Comparison of ENCODE assay signal across 1 fruit fly cellular context in genomic region chrX:11716731-11717326, dm6.
A peak's percentile ranks its signal among the peaks of the same experiment; 100 is the strongest.
TF ChIP-seq lines count a peak whose summit lies in the region.

Gene prtp, plus strand, starts transcription at chrX:11716756.

TF ChIP-seq in whole organism, embryonic, 481 proteins besides CTCF, POLR2A, EP300 and RAD21 (continued from another document and continues in another):
- TF ChIP-seq twi (tag; optimal IDR thresholded peaks at IDR 0.05; lab: Kevin White, UChicago) (no peak), Fer1 (GFP tag; optimal IDR thresholded peaks at IDR 0.05; lab: Kevin White, UChicago) (no peak), br (optimal IDR thresholded peaks at IDR 0.05; lab: Kevin White, UChicago) (no peak), ab (GFP tag; optimal IDR thresholded peaks at IDR 0.05; lab: Kevin White, UChicago) (no peak), Hmx (GFP tag; optimal IDR thresholded peaks at IDR 0.05; lab: Kevin White, UChicago) (no peak), fd3F (GFP tag; optimal IDR thresholded peaks at IDR 0.05; lab: Kevin White, UChicago) (no peak), C15 (GFP tag; IDR thresholded peaks at IDR 0.05; lab: Robert Waterston, UW) (no peak), lilli (GFP tag; optimal IDR thresholded peaks at IDR 0.05; lab: Kevin White, UChicago) (peak; percentile 6), lola (GFP tag; optimal IDR thresholded peaks at IDR 0.05; lab: Kevin White, UChicago) (no peak), CG31388 (GFP tag; optimal IDR thresholded peaks at IDR 0.05; lab: Kevin White, UChicago) (no peak), sens-2 (GFP tag; IDR thresholded peaks at IDR 0.05; lab: Robert Waterston, UW) (no peak), CG2678 (tag; optimal IDR thresholded peaks at IDR 0.05; lab: Kevin White, UChicago) (no peak), Ptx1 (GFP tag; IDR thresholded peaks at IDR 0.05; lab: Robert Waterston, UW) (0 out of 2 replicates have a peak, but pooled peaks have one; percentile 38), trem (tag; optimal IDR thresholded peaks at IDR 0.05; lab: Kevin White, UChicago) (peak; percentile 53), corto (GFP tag; optimal IDR thresholded peaks at IDR 0.05; lab: Kevin White, UChicago) (peak; percentile 37), CG4282 (GFP tag; optimal IDR thresholded peaks at IDR 0.05; lab: Kevin White, UChicago) (no peak), grn (GFP tag; optimal IDR thresholded peaks at IDR 0.05; lab: Kevin White, UChicago) (no peak), CG12942 (GFP tag; optimal IDR thresholded peaks at IDR 0.05; lab: Kevin White, UChicago) (no peak), CG2712 (tag; optimal IDR thresholded peaks at IDR 0.05; lab: Kevin White, UChicago) (peak; percentile 27), grau (tag; optimal IDR thresholded peaks at IDR 0.05; lab: Kevin White, UChicago) (no peak), ftz-f1 (GFP tag; optimal IDR thresholded peaks at IDR 0.05; lab: Kevin White, UChicago) (no peak), zf30C (GFP tag; optimal IDR thresholded peaks at IDR 0.05; lab: Kevin White, UChicago) (no peak), CG4360 (GFP tag; IDR thresholded peaks at IDR 0.05; lab: Robert Waterston, UW) (no peak), Gsc (GFP tag; IDR thresholded peaks at IDR 0.05; lab: Robert Waterston, UW) (no peak), sqz (GFP tag; optimal IDR thresholded peaks at IDR 0.05; lab: Kevin White, UChicago) (no peak), CG9609 (GFP tag; optimal IDR thresholded peaks at IDR 0.05; lab: Kevin White, UChicago) (no peak), Trl (optimal IDR thresholded peaks at IDR 0.05; lab: Kevin White, UChicago) (no peak), Trl (GFP tag; optimal IDR thresholded peaks at IDR 0.05; lab: Kevin White, UChicago) (no peak), CG17361 (GFP tag; IDR thresholded peaks at IDR 0.05; lab: Robert Waterston, UW) (no peak), PHDP (tag; optimal IDR thresholded peaks at IDR 0.05; lab: Kevin White, UChicago) (no peak), ash1 (GFP tag; optimal IDR thresholded peaks at IDR 0.05; lab: Kevin White, UChicago) (no peak), CG16863 (GFP tag; optimal IDR thresholded peaks at IDR 0.05; lab: Kevin White, UChicago) (no peak), Vsx1 (GFP tag; optimal IDR thresholded peaks at IDR 0.05; lab: Kevin White, UChicago) (no peak), D19B (GFP tag; optimal IDR thresholded peaks at IDR 0.05; lab: Kevin White, UChicago) (no peak), CG10462 (GFP tag; optimal IDR thresholded peaks at IDR 0.05; lab: Kevin White, UChicago) (no peak), CG4404 (GFP tag; IDR thresholded peaks at IDR 0.05; lab: Robert Waterston, UW) (no peak), CG18764 (GFP tag; optimal IDR thresholded peaks at IDR 0.05; lab: Kevin White, UChicago) (no peak), al (GFP tag; IDR thresholded peaks at IDR 0.05; lab: Robert Waterston, UW) (no peak), Deaf1 (tag; optimal IDR thresholded peaks at IDR 0.05; lab: Kevin White, UChicago) (no peak), CG15479 (GFP tag; optimal IDR thresholded peaks at IDR 0.05; lab: Kevin White, UChicago) (no peak), chif (GFP tag; optimal IDR thresholded peaks at IDR 0.05; lab: Kevin White, UChicago) (no peak), Dfd (GFP tag; optimal IDR thresholded peaks at IDR 0.05; lab: Kevin White, UChicago) (no peak), CG17612 (GFP tag; IDR thresholded peaks at IDR 0.05; lab: Robert Waterston, UW) (no peak), CG1647 (GFP tag; optimal IDR thresholded peaks at IDR 0.05; lab: Kevin White, UChicago) (no peak), gfzf (GFP tag; optimal IDR thresholded peaks at IDR 0.05; lab: Kevin White, UChicago) (no peak), croc (GFP tag; conservative IDR thresholded peaks at IDR 0.05; lab: Robert Waterston, UW) (no peak), Stat92E (GFP tag; optimal IDR thresholded peaks at IDR 0.05; lab: Kevin White, UChicago) (no peak), jigr1 (GFP tag; IDR thresholded peaks at IDR 0.05; lab: Robert Waterston, UW) (no peak), kay (GFP tag; optimal IDR thresholded peaks at IDR 0.05; lab: Kevin White, UChicago) (no peak), CG9876 (GFP tag; optimal IDR thresholded peaks at IDR 0.05; lab: Kevin White, UChicago) (no peak), yki (optimal IDR thresholded peaks at IDR 0.05; lab: Kevin White, UChicago) (no peak), klu (GFP tag; IDR thresholded peaks at IDR 0.05; lab: Robert Waterston, UW) (no peak), crc (GFP tag; optimal IDR thresholded peaks at IDR 0.05; lab: Kevin White, UChicago) (no peak), CG33213 (GFP tag; optimal IDR thresholded peaks at IDR 0.05; lab: Kevin White, UChicago) (no peak), CG2889 (GFP tag; IDR thresholded peaks at IDR 0.05; lab: Robert Waterston, UW) (no peak), CG10321 (GFP tag; IDR thresholded peaks at IDR 0.05; lab: Robert Waterston, UW) (no peak), CG15601 (tag; optimal IDR thresholded peaks at IDR 0.05; lab: Kevin White, UChicago) (peak; percentile 25), luna (GFP tag; optimal IDR thresholded peaks at IDR 0.05; lab: Kevin White, UChicago) (no peak), bcd (GFP tag; optimal IDR thresholded peaks at IDR 0.05; lab: Kevin White, UChicago) (no peak), CG7745 (tag; optimal IDR thresholded peaks at IDR 0.05; lab: Kevin White, UChicago) (no peak), vfl (GFP tag; optimal IDR thresholded peaks at IDR 0.05; lab: Kevin White, UChicago) (no peak), CG30020 (tag; optimal IDR thresholded peaks at IDR 0.05; lab: Kevin White, UChicago) (no peak), Ada2b (GFP tag; IDR thresholded peaks at IDR 0.05; lab: Robert Waterston, UW) (no peak), CG14667 (GFP tag; IDR thresholded peaks at IDR 0.05; lab: Robert Waterston, UW) (no peak), CG5180 (GFP tag; optimal IDR thresholded peaks at IDR 0.05; lab: Kevin White, UChicago) (no peak), tap (tag; optimal IDR thresholded peaks at IDR 0.05; lab: Kevin White, UChicago) (no peak), CG2129 (GFP tag; IDR thresholded peaks at IDR 0.05; lab: Robert Waterston, UW; ENCODE audit: partially characterized antibody) (no peak), gem (tag; optimal IDR thresholded peaks at IDR 0.05; lab: Kevin White, UChicago) (peak; percentile 38), pzg (GFP tag; optimal IDR thresholded peaks at IDR 0.05; lab: Kevin White, UChicago) (peak; percentile 67), lbe (GFP tag; optimal IDR thresholded peaks at IDR 0.05; lab: Kevin White, UChicago) (peak; percentile 48), dmrt99B (tag; optimal IDR thresholded peaks at IDR 0.05; lab: Kevin White, UChicago) (no peak), CG12236 (GFP tag; optimal IDR thresholded peaks at IDR 0.05; lab: Kevin White, UChicago) (no peak), H15 (GFP tag; IDR thresholded peaks at IDR 0.05; lab: Robert Waterston, UW) (no peak), HHEX (GFP tag; optimal IDR thresholded peaks at IDR 0.05; lab: Kevin White, UChicago) (no peak), bigmax (GFP tag; optimal IDR thresholded peaks at IDR 0.05; lab: Kevin White, UChicago) (no peak), ro (GFP tag; IDR thresholded peaks at IDR 0.05; lab: Robert Waterston, UW) (no peak), CG14050 (GFP tag; IDR thresholded peaks at IDR 0.05; lab: Robert Waterston, UW) (no peak), peb (GFP tag; IDR thresholded peaks at IDR 0.05; lab: Robert Waterston, UW) (no peak), CG4617 (GFP tag; optimal IDR thresholded peaks at IDR 0.05; lab: Kevin White, UChicago; ENCODE audit: borderline replicate concordance) (no peak), ttk (GFP tag; IDR thresholded peaks at IDR 0.05; lab: Robert Waterston, UW) (no peak), vnd (GFP tag; IDR thresholded peaks at IDR 0.05; lab: Robert Waterston, UW; ENCODE audit: partially characterized antibody) (no peak), CG30403 (GFP tag; optimal IDR thresholded peaks at IDR 0.05; lab: Kevin White, UChicago) (no peak), CG2202 (tag; optimal IDR thresholded peaks at IDR 0.05; lab: Kevin White, UChicago) (no peak), CG8359 (GFP tag; optimal IDR thresholded peaks at IDR 0.05; lab: Kevin White, UChicago; ENCODE audit: borderline replicate concordance) (no peak), CG31365 (tag; optimal IDR thresholded peaks at IDR 0.05; lab: Kevin White, UChicago) (no peak), CG16813 (GFP tag; IDR thresholded peaks at IDR 0.05; lab: Robert Waterston, UW; ENCODE audit: partially characterized antibody) (peak; percentile 40), Mad (GFP tag; optimal IDR thresholded peaks at IDR 0.05; lab: Kevin White, UChicago) (no peak), CG8944 (GFP tag; optimal IDR thresholded peaks at IDR 0.05; lab: Kevin White, UChicago) (no peak), Nf-YC (tag; optimal IDR thresholded peaks at IDR 0.05; lab: Kevin White, UChicago) (no peak), CG7963 (GFP tag; IDR thresholded peaks at IDR 0.05; lab: Robert Waterston, UW; ENCODE audit: partially characterized antibody) (no peak), ap (GFP tag; IDR thresholded peaks at IDR 0.05; lab: Robert Waterston, UW) (no peak), NfI (GFP tag; optimal IDR thresholded peaks at IDR 0.05; lab: Kevin White, UChicago) (no peak), CG13296 (GFP tag; optimal IDR thresholded peaks at IDR 0.05; lab: Kevin White, UChicago) (no peak), nom (GFP tag; optimal IDR thresholded peaks at IDR 0.05; lab: Kevin White, UChicago) (no peak), dmrt11E (tag; optimal IDR thresholded peaks at IDR 0.05; lab: Kevin White, UChicago) (no peak), Jarid2 (GFP tag; optimal IDR thresholded peaks at IDR 0.05; lab: Kevin White, UChicago) (no peak), h (optimal IDR thresholded peaks at IDR 0.05; lab: Kevin White, UChicago) (no peak), CG4820 (GFP tag; optimal IDR thresholded peaks at IDR 0.05; lab: Kevin White, UChicago) (no peak), jumu (GFP tag; optimal IDR thresholded peaks at IDR 0.05; lab: Kevin White, UChicago) (no peak), toy (GFP tag; IDR thresholded peaks at IDR 0.05; lab: Robert Waterston, UW) (no peak), CG17568 (GFP tag; optimal IDR thresholded peaks at IDR 0.05; lab: Kevin White, UChicago) (no peak), cas (GFP tag; IDR thresholded peaks at IDR 0.05; lab: Robert Waterston, UW) (no peak), Hr51 (GFP tag; optimal IDR thresholded peaks at IDR 0.05; lab: Kevin White, UChicago) (no peak), CG34422 (GFP tag; IDR thresholded peaks at IDR 0.05; lab: Robert Waterston, UW) (no peak), Rfx (GFP tag; IDR thresholded peaks at IDR 0.05; lab: Robert Waterston, UW) (no peak), Taf1 (GFP tag; IDR thresholded peaks at IDR 0.05; lab: Robert Waterston, UW) (no peak), slbo (GFP tag; IDR thresholded peaks at IDR 0.05; lab: Robert Waterston, UW) (0 out of 2 replicates have a peak, but pooled peaks have one; percentile 3), bbx (GFP tag; IDR thresholded peaks at IDR 0.05; lab: Robert Waterston, UW; ENCODE audit: partially characterized antibody) (peak; percentile 32; the same call in 1 of the 2 replicates), fd64A (GFP tag; optimal IDR thresholded peaks at IDR 0.05; lab: Kevin White, UChicago) (no peak), Med (GFP tag; lab: Kevin White, UChicago) (no peak), otp (GFP tag; IDR thresholded peaks at IDR 0.05; lab: Robert Waterston, UW) (no peak), CG11695 (GFP tag; IDR thresholded peaks at IDR 0.05; lab: Robert Waterston, UW) (no peak), Fer2 (tag; optimal IDR thresholded peaks at IDR 0.05; lab: Kevin White, UChicago) (no peak), CG5953 (GFP tag; IDR thresholded peaks at IDR 0.05; lab: Robert Waterston, UW) (no peak), CG1832 (GFP tag; optimal IDR thresholded peaks at IDR 0.05; lab: Kevin White, UChicago) (no peak), CG1792 (GFP tag; optimal IDR thresholded peaks at IDR 0.05; lab: Kevin White, UChicago) (no peak), dati (GFP tag; IDR thresholded peaks at IDR 0.05; lab: Robert Waterston, UW) (no peak), CG10366 (GFP tag; IDR thresholded peaks at IDR 0.05; lab: Robert Waterston, UW) (no peak), CG6791 (GFP tag; IDR thresholded peaks at IDR 0.05; lab: Robert Waterston, UW; ENCODE audit: partially characterized antibody) (0 out of 3 replicates have a peak, but pooled peaks have one; percentile 56), Hr3 (GFP tag; optimal IDR thresholded peaks at IDR 0.05; lab: Kevin White, UChicago) (no peak), CoRest (tag; optimal IDR thresholded peaks at IDR 0.05; lab: Kevin White, UChicago) (no peak), Dp (GFP tag; optimal IDR thresholded peaks at IDR 0.05; lab: Kevin White, UChicago) (peak; percentile 41), CG13424 (tag; optimal IDR thresholded peaks at IDR 0.05; lab: Kevin White, UChicago) (peak; percentile 15), eyg (GFP tag; optimal IDR thresholded peaks at IDR 0.05; lab: Kevin White, UChicago) (no peak), psq (GFP tag; optimal IDR thresholded peaks at IDR 0.05; lab: Kevin White, UChicago) (no peak), CG12071 (GFP tag; optimal IDR thresholded peaks at IDR 0.05; lab: Kevin White, UChicago) (no peak), Oaz (GFP tag; IDR thresholded peaks at IDR 0.05; lab: Robert Waterston, UW) (no peak), eve (GFP tag; optimal IDR thresholded peaks at IDR 0.05; lab: Kevin White, UChicago) (no peak), Ssrp (tag; optimal IDR thresholded peaks at IDR 0.05; lab: Kevin White, UChicago) (peak; percentile 5), NC2β (GFP tag; optimal IDR thresholded peaks at IDR 0.05; lab: Kevin White, UChicago) (no peak), wor (GFP tag; IDR thresholded peaks at IDR 0.05; lab: Robert Waterston, UW) (no peak), CG13123 (GFP tag; optimal IDR thresholded peaks at IDR 0.05; lab: Kevin White, UChicago) (no peak), da (GFP tag; optimal IDR thresholded peaks at IDR 0.05; lab: Kevin White, UChicago) (no peak), MESR4 (GFP tag; optimal IDR thresholded peaks at IDR 0.05; lab: Kevin White, UChicago) (peak; percentile 58), sna (GFP tag; IDR thresholded peaks at IDR 0.05; lab: Robert Waterston, UW; ENCODE audit: partially characterized antibody) (peak; percentile 70; the same call in 1 of the 2 replicates), Gug (GFP tag; IDR thresholded peaks at IDR 0.05; lab: Robert Waterston, UW) (no peak), amos (GFP tag; IDR thresholded peaks at IDR 0.05; lab: Robert Waterston, UW; ENCODE audit: partially characterized antibody) (peak; percentile 21; the same call in 1 of the 2 replicates), CG18599 (GFP tag; optimal IDR thresholded peaks at IDR 0.05; lab: Kevin White, UChicago) (no peak), NFAT (GFP tag; IDR thresholded peaks at IDR 0.05; lab: Robert Waterston, UW) (no peak), CG12155 (GFP tag; optimal IDR thresholded peaks at IDR 0.05; lab: Kevin White, UChicago) (no peak)
